Fruit fly (Drosophila melanogaster): ENCODE results near the gene CG11714.

Gene CG11714

DNA sequence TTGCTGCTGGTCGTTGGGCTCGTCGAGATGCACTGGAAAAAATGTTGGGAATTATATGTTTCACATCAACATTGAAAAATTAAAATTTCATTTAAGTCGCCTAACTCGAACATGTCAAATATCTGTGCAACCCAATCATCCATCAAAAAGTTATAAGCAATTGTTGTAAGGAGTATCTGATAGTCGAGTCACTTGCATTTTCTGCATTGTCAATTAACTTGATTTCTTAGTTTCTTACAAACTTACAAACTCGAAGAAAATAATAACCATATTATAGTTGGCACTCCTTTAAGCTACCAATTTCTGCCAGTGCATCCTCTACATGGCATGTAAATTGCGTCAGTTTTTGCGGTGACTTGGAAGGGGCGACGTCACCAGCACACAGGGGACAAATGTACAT is 39.4 kb downstream of the CG11714 start (continued):
- TF ChIP-seq emc (GFP tag; optimal IDR thresholded peaks at IDR 0.05), result peak; percentile 7
- TF ChIP-seq vvl (GFP tag; IDR thresholded peaks at IDR 0.05), result peak; percentile 33; the same call in 1 of the 2 replicates
- TF ChIP-seq CG6689 (GFP tag; IDR thresholded peaks at IDR 0.05), result peak; percentile 51; the same call in 1 of the 2 replicates
- TF ChIP-seq fd102C (GFP tag; optimal IDR thresholded peaks at IDR 0.05), result no peak
- 0 out of 2 replicates have a peak, but pooled peaks have one; percentile 20 for TF ChIP-seq Ptx1 (GFP tag; IDR thresholded peaks at IDR 0.05)
- no peak for TF ChIP-seq kah (GFP tag; optimal IDR thresholded peaks at IDR 0.05)
- TF ChIP-seq Nf-YA (GFP tag; IDR thresholded peaks at IDR 0.05), result 0 out of 2 replicates have a peak, but pooled peaks have one; percentile 19
- no peak for TF ChIP-seq kay (GFP tag; optimal IDR thresholded peaks at IDR 0.05)
- peak; percentile 39; the same call in 1 of the 2 replicates for TF ChIP-seq CG4404 (GFP tag; IDR thresholded peaks at IDR 0.05)
- no peak for TF ChIP-seq sob (GFP tag; IDR thresholded peaks at IDR 0.05)
- no peak for TF ChIP-seq CG2889 (GFP tag; IDR thresholded peaks at IDR 0.05)
- no peak for TF ChIP-seq Atf3 (GFP tag; optimal IDR thresholded peaks at IDR 0.05)
- peak; percentile 2 for TF ChIP-seq Hand (GFP tag; optimal IDR thresholded peaks at IDR 0.05)
- TF ChIP-seq Mes4 (GFP tag; optimal IDR thresholded peaks at IDR 0.05), result peak; percentile 27
- TF ChIP-seq CG4730 (GFP tag; IDR thresholded peaks at IDR 0.05), result no peak
- TF ChIP-seq nerfin-1 (tag; optimal IDR thresholded peaks at IDR 0.05), result no peak
- no peak for TF ChIP-seq CG11560 (tag; IDR thresholded peaks at IDR 0.05)
- no peak for TF ChIP-seq mirr (GFP tag; optimal IDR thresholded peaks at IDR 0.05)
- peak; percentile 48 for TF ChIP-seq Sox100B (GFP tag; optimal IDR thresholded peaks at IDR 0.05)
- TF ChIP-seq CG6683 (GFP tag; optimal IDR thresholded peaks at IDR 0.05), result no peak
- no peak for TF ChIP-seq Bdp1 (GFP tag; optimal IDR thresholded peaks at IDR 0.05)
- TF ChIP-seq D19A (tag; optimal IDR thresholded peaks at IDR 0.05), result peak; percentile 23
- 0 out of 2 replicates have a peak, but pooled peaks have one; percentile 6 for TF ChIP-seq CG9215 (GFP tag; IDR thresholded peaks at IDR 0.05)
- no peak; the same call in 1 of the 2 replicates for TF ChIP-seq H2.0 (GFP tag; IDR thresholded peaks at IDR 0.05)
- peak; percentile 55 for TF ChIP-seq lab (GFP tag; optimal IDR thresholded peaks at IDR 0.05)
- TF ChIP-seq dpn (GFP tag; optimal IDR thresholded peaks at IDR 0.05), result peak in 1 of 2 experiments; percentile 42
- TF ChIP-seq dysf (GFP tag; IDR thresholded peaks at IDR 0.05), result no peak; the same call in 2 of the 3 replicates
- peak; percentile 22 for TF ChIP-seq CG12942 (GFP tag; optimal IDR thresholded peaks at IDR 0.05)
- peak; percentile 29 for TF ChIP-seq en (GFP tag; optimal IDR thresholded peaks at IDR 0.05)
- TF ChIP-seq hbn (GFP tag; IDR thresholded peaks at IDR 0.05; ENCODE audit: partially characterized antibody), result no peak
- no peak for TF ChIP-seq slou (GFP tag; optimal IDR thresholded peaks at IDR 0.05)
- peak; percentile 68 for TF ChIP-seq CG2712 (tag; optimal IDR thresholded peaks at IDR 0.05)
- no peak for TF ChIP-seq otp (GFP tag; IDR thresholded peaks at IDR 0.05)
- no peak for TF ChIP-seq cas (GFP tag; IDR thresholded peaks at IDR 0.05)
- no peak for TF ChIP-seq slp2 (GFP tag; optimal IDR thresholded peaks at IDR 0.05)
- TF ChIP-seq odd (GFP tag; optimal IDR thresholded peaks at IDR 0.05), result no peak
- peak; percentile 19 for TF ChIP-seq Hr3 (GFP tag; optimal IDR thresholded peaks at IDR 0.05)
- TF ChIP-seq CG6254 (GFP tag; optimal IDR thresholded peaks at IDR 0.05), result peak; percentile 27
- TF ChIP-seq da (GFP tag; optimal IDR thresholded peaks at IDR 0.05), result no peak
- peak; percentile 39; the same call in 2 of the 3 replicates for TF ChIP-seq row (GFP tag; IDR thresholded peaks at IDR 0.05)
- TF ChIP-seq bbx (GFP tag; IDR thresholded peaks at IDR 0.05; ENCODE audit: partially characterized antibody), result no peak
- TF ChIP-seq Hr78 (GFP tag; optimal IDR thresholded peaks at IDR 0.05), result no peak
- TF ChIP-seq tin (GFP tag; optimal IDR thresholded peaks at IDR 0.05), result peak; percentile 35
- no peak for TF ChIP-seq CG10366 (GFP tag; IDR thresholded peaks at IDR 0.05)
- TF ChIP-seq jigr1 (GFP tag; IDR thresholded peaks at IDR 0.05), result 0 out of 3 replicates have a peak, but pooled peaks have one; percentile 22
- TF ChIP-seq ind (GFP tag; optimal IDR thresholded peaks at IDR 0.05), result peak; percentile 8
- TF ChIP-seq Abd-B (GFP tag; optimal IDR thresholded peaks at IDR 0.05), result peak; percentile 34
- no peak for TF ChIP-seq CG12219 (GFP tag; optimal IDR thresholded peaks at IDR 0.05)
- no peak for TF ChIP-seq ftz-f1 (GFP tag; optimal IDR thresholded peaks at IDR 0.05)
- peak; percentile 37 for TF ChIP-seq nau (GFP tag; optimal IDR thresholded peaks at IDR 0.05)
- peak; percentile 1 for TF ChIP-seq Atf-2 (GFP tag; optimal IDR thresholded peaks at IDR 0.05)
